Worm (Caenorhabditis elegans) whole organism, midembryonic: Measurements from ENCODE around the gene F59B10.3.

ENCODE experiments used
- cog-1 ChIP-seq: sonication (generic microtip); optimal IDR thresholded peaks from 2 replicates; lab custom pipeline; 2016; ENCODE audit warnings: missing genetic modification characterization, missing compliant biosample characterization
- flt-1 ChIP-seq: fragments of 200-800 bp; sonication (Bioruptor generic); IDR thresholded peaks from 2 replicates; pipeline ENCODE4 v1.3.6; 2022; ENCODE audit warnings: missing genetic modification characterization, missing compliant biosample characterization
- med-1 ChIP-seq: sonication (generic microtip); optimal IDR thresholded peaks from 2 replicates; lab custom pipeline; 2017; ENCODE audit warnings: missing genetic modification characterization, mild to moderate bottlenecking, missing compliant biosample characterization, antibody characterized with exemption, missing genetic modification reagents; ENCODE audit not compliant: insufficient read depth
- ref-1 ChIP-seq: fragments of 200-800 bp; sonication (Bioruptor generic); conservative IDR thresholded peaks from 2 replicates; pipeline ENCODE4 v1.3.6; 2022; ENCODE audit warnings: missing genetic modification reagents, missing genetic modification characterization, missing compliant biosample characterization
- ztf-23 ChIP-seq: fragments of 200-800 bp; sonication (Bioruptor generic); IDR thresholded peaks from 2 replicates; pipeline ENCODE4 v1.3.6; 2022; ENCODE audit warnings: missing genetic modification reagents, missing genetic modification characterization, missing compliant biosample characterization
- ztf-29 ChIP-seq: fragments of 200-800 bp; sonication (Bioruptor generic); IDR thresholded peaks from 2 replicates; pipeline ENCODE4 v1.3.6; 2022; ENCODE audit warnings: missing genetic modification reagents, missing genetic modification characterization, missing compliant biosample characterization

- no peak for TF ChIP-seq cog-1 (tag; lab: Kevin White, UChicago)
- no peak for TF ChIP-seq flt-1 (GFP tag; lab: Robert Waterston, UW)
- no peak for TF ChIP-seq ztf-23 (GFP tag; lab: Robert Waterston, UW)
- no peak for TF ChIP-seq ref-1 (GFP tag; lab: Robert Waterston, UW)
- no peak for TF ChIP-seq ztf-29 (GFP tag; lab: Robert Waterston, UW)
- no peak for TF ChIP-seq med-1 (GFP tag; lab: Kevin White, UChicago)
Observed at ce11 chrII:10483860-10484259, 26.5 kb upstream of the F59B10.3 start.
